Worm (Caenorhabditis elegans): ENCODE measurements around the gene rpl-35.

The rpl-35 gene

DNA sequence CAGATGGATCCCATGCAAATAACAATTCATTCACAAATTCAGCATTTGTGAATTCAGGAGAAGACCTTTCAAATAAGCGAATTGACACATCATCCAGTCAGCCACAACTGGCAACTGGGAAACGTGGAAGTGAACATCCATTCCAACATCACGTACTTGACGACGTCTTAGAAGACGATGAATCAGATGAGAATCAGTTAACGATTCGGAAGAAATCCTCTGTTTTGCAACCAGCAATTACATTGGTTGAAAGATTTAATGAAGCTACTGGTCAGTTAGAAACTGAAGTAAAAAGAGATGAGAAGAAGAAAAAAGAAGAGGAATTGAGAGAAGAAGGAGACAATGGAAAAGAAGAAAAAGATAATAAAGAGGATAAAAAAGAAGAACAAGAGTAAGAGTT lies 48.5 kb downstream of the rpl-35 start:
- TF ChIP-seq nhr-28 (tag; optimal IDR thresholded peaks at IDR 0.05), result no peak
- TF ChIP-seq elt-2 (tag; optimal IDR thresholded peaks at IDR 0.05), result no peak
- TF ChIP-seq hmg-11 (tag; optimal IDR thresholded peaks at IDR 0.05), result no peak
- TF ChIP-seq nhr-77 (tag; optimal IDR thresholded peaks at IDR 0.05), result no peak
- TF ChIP-seq ZK546.5 (tag; optimal IDR thresholded peaks at IDR 0.05), result no peak
- no peak for TF ChIP-seq pqm-1 (tag; optimal IDR thresholded peaks at IDR 0.05)
- no peak for TF ChIP-seq unc-62 (GFP tag; optimal IDR thresholded peaks at IDR 0.05)
